Fruit fly (Drosophila melanogaster) whole organism, embryonic: Measurements from ENCODE around the gene Eip93F.
A peak's percentile ranks its signal among the peaks of the same experiment; 100 is the strongest.

Experiments used
- Aef1 ChIP-seq: fragments of 200-800 bp; sonication (Bioruptor generic); IDR thresholded peaks from 3 replicates; pipeline ENCODE4 v1.3.6; 2022; ENCODE audit warnings: missing biosample characterization, missing genetic modification characterization
- Antp ChIP-seq: fragments of 200-800 bp; sonication (Bioruptor generic); optimal IDR thresholded peaks from 3 replicates; lab custom pipeline; 2016; ENCODE audit warnings: missing biosample characterization, missing genetic modification characterization
- Bdp1 ChIP-seq: fragments of 200-800 bp; sonication (Bioruptor generic); optimal IDR thresholded peaks from 3 replicates; lab custom pipeline; 2016; ENCODE audit warnings: missing biosample characterization, missing genetic modification characterization
- Bteb2 ChIP-seq: fragments of 200-800 bp; sonication (Bioruptor generic); optimal IDR thresholded peaks from 2 replicates; lab custom pipeline; 2016; ENCODE audit warnings: missing biosample characterization, missing genetic modification characterization
- CG10209 ChIP-seq: fragments of 200-800 bp; sonication (Bioruptor generic); optimal IDR thresholded peaks from 3 replicates; lab custom pipeline; 2017; ENCODE audit warnings: missing biosample characterization, mild to moderate bottlenecking, missing genetic modification characterization, missing genetic modification reagents
- CG11456 ChIP-seq: fragments of 200-800 bp; sonication (Bioruptor generic); IDR thresholded peaks from 3 replicates; pipeline ENCODE4 v1.3.6; 2022; ENCODE audit warnings: missing biosample characterization, missing genetic modification characterization
- CG11723 ChIP-seq: fragments of 200-800 bp; sonication (Bioruptor generic); optimal IDR thresholded peaks from 2 replicates; lab custom pipeline; 2017; ENCODE audit warnings: missing biosample characterization, mild to moderate bottlenecking, missing genetic modification characterization
- CG14441 ChIP-seq: fragments of 200-800 bp; sonication (Bioruptor generic); IDR thresholded peaks from 2 replicates; pipeline ENCODE4 v1.3.6; 2022; ENCODE audit warnings: missing biosample characterization, missing genetic modification characterization
- CG1529 ChIP-seq: fragments of 200-800 bp; sonication (Bioruptor generic); optimal IDR thresholded peaks from 3 replicates; lab custom pipeline; 2018; ENCODE audit warnings: missing biosample characterization, missing genetic modification characterization
- CG17612 ChIP-seq: fragments of 200-800 bp; sonication (Bioruptor generic); IDR thresholded peaks from 2 replicates; pipeline ENCODE4 v1.3.6; 2022; ENCODE audit warnings: missing biosample characterization, missing genetic modification characterization
- CG18619 ChIP-seq: fragments of 200-800 bp; sonication (Bioruptor generic); optimal IDR thresholded peaks from 3 replicates; lab custom pipeline; 2017; ENCODE audit warnings: missing biosample characterization, mild to moderate bottlenecking, missing genetic modification characterization
- CG2889 ChIP-seq: fragments of 200-800 bp; sonication (Bioruptor generic); IDR thresholded peaks from 3 replicates; pipeline ENCODE4 v1.3.6; 2022; ENCODE audit warnings: missing biosample characterization, missing genetic modification characterization
- CG30020 ChIP-seq: fragments of 200-800 bp; optimal IDR thresholded peaks from 2 replicates; lab custom pipeline; 2019; ENCODE audit warnings: missing biosample characterization, mild to moderate bottlenecking, missing genetic modification characterization, moderate library complexity
- CG30403 ChIP-seq: fragments of 200-800 bp; sonication (Bioruptor generic); optimal IDR thresholded peaks from 3 replicates; lab custom pipeline; 2016; ENCODE audit warnings: missing biosample characterization, missing genetic modification characterization
- CG3407 ChIP-seq: fragments of 200-800 bp; sonication (Bioruptor generic); optimal IDR thresholded peaks from 2 replicates; lab custom pipeline; 2018; ENCODE audit warnings: missing biosample characterization, mild to moderate bottlenecking, missing genetic modification characterization
- CG34422 ChIP-seq: fragments of 200-800 bp; sonication (Bioruptor generic); IDR thresholded peaks from 3 replicates; pipeline ENCODE4 v1.3.6; 2022; ENCODE audit warnings: missing biosample characterization, missing genetic modification characterization
- CG7556 ChIP-seq: fragments of 200-800 bp; sonication (Bioruptor generic); optimal IDR thresholded peaks from 2 replicates; lab custom pipeline; 2017; ENCODE audit warnings: missing biosample characterization, mild to moderate bottlenecking, missing genetic modification characterization
- CG8359 ChIP-seq: fragments of 200-800 bp; sonication (Bioruptor generic); optimal IDR thresholded peaks from 2 replicates; lab custom pipeline; 2017; ENCODE audit warnings: missing biosample characterization, mild to moderate bottlenecking, missing genetic modification characterization, borderline replicate concordance
- D19B ChIP-seq: fragments of 200-800 bp; sonication (Bioruptor generic); optimal IDR thresholded peaks from 2 replicates; lab custom pipeline; 2017; ENCODE audit warnings: missing biosample characterization, mild to moderate bottlenecking, missing genetic modification characterization
- Dad ChIP-seq: fragments of 200-800 bp; sonication (Bioruptor generic); optimal IDR thresholded peaks from 3 replicates; lab custom pipeline; 2016; ENCODE audit warnings: missing biosample characterization, missing genetic modification characterization
- Dek ChIP-seq: fragments of 200-800 bp; sonication (Bioruptor generic); optimal IDR thresholded peaks from 3 replicates; lab custom pipeline; 2019; ENCODE audit warnings: missing biosample characterization, mild to moderate bottlenecking, missing genetic modification characterization, moderate library complexity
- Drgx ChIP-seq: fragments of 200-800 bp; sonication (Bioruptor generic); IDR thresholded peaks from 2 replicates; pipeline ENCODE4 v1.3.6; 2022; ENCODE audit warnings: missing biosample characterization, missing genetic modification characterization
- Ets65A ChIP-seq: fragments of 200-800 bp; sonication (Bioruptor generic); peaks from one replicate; lab custom pipeline; 2016; ENCODE audit warnings: missing biosample characterization, missing genetic modification characterization
- Hsf ChIP-seq: fragments of 200-800 bp; sonication (Bioruptor generic); optimal IDR thresholded peaks from 3 replicates; lab custom pipeline; 2016; ENCODE audit warnings: missing biosample characterization, missing genetic modification characterization
- Max ChIP-seq: fragments of 200-800 bp; sonication (Bioruptor generic); optimal IDR thresholded peaks from 2 replicates; lab custom pipeline; 2016; ENCODE audit warnings: missing biosample characterization, mild to moderate bottlenecking, missing genetic modification characterization
- NK7.1 ChIP-seq: fragments of 200-800 bp; sonication (Bioruptor generic); optimal IDR thresholded peaks from 3 replicates; lab custom pipeline; 2016; ENCODE audit warnings: missing biosample characterization, missing genetic modification characterization
- Six4 ChIP-seq: fragments of 200-800 bp; sonication (Bioruptor generic); optimal IDR thresholded peaks from 2 replicates; lab custom pipeline; 2016; ENCODE audit warnings: missing biosample characterization, missing genetic modification characterization
- Sox100B ChIP-seq: fragments of 200-800 bp; sonication (Bioruptor generic); optimal IDR thresholded peaks from 3 replicates; lab custom pipeline; 2018; ENCODE audit warnings: missing biosample characterization, mild to moderate bottlenecking, missing genetic modification characterization
- Trl ChIP-seq, 3 experiments: fragments of >200 bp in 2 of 3; fragments of 200-800 bp in 1 of 3; sonication (Bioruptor generic) in 1 of 3; optimal IDR thresholded peaks; 2 replicates in 1 of 3; 3 replicates in 2 of 3; lab custom pipeline; 2016 to 2017; ENCODE audit warnings: missing biosample characterization in 1 of 3, missing genetic modification characterization in 1 of 3
- bab2 ChIP-seq: fragments of 200-800 bp; sonication (Bioruptor generic); optimal IDR thresholded peaks from 2 replicates; lab custom pipeline; 2016; ENCODE audit warnings: missing biosample characterization, missing genetic modification characterization
- bsh ChIP-seq, 2 experiments: fragments of 200-800 bp; sonication (Bioruptor generic); optimal IDR thresholded peaks; 2 replicates each; lab custom pipeline; 2017 to 2018; ENCODE audit warnings: mild to moderate bottlenecking in 2 of 2, missing biosample characterization in 2 of 2, missing genetic modification characterization in 2 of 2, moderate library complexity in 1 of 2
- crp ChIP-seq, 2 experiments: fragments of 200-800 bp; sonication (Bioruptor generic); optimal IDR thresholded peaks; 2 replicates in 1 of 2; 3 replicates in 1 of 2; lab custom pipeline; 2017; ENCODE audit warnings: missing biosample characterization in 2 of 2, missing genetic modification characterization in 2 of 2, mild to moderate bottlenecking in 1 of 2, moderate library complexity in 1 of 2
- jing ChIP-seq: fragments of 200-800 bp; sonication (Bioruptor generic); optimal IDR thresholded peaks from 2 replicates; lab custom pipeline; 2018; ENCODE audit warnings: missing biosample characterization, mild to moderate bottlenecking, missing genetic modification characterization
- nom ChIP-seq: fragments of 200-800 bp; sonication (Bioruptor generic); optimal IDR thresholded peaks from 2 replicates; lab custom pipeline; 2017; ENCODE audit warnings: missing biosample characterization, missing genetic modification characterization, mild to moderate bottlenecking, moderate library complexity, missing genetic modification reagents
- pan ChIP-seq, 4 experiments: fragments of >200 bp in 3 of 4; fragments of 200-800 bp in 1 of 4; sonication (Bioruptor generic) in 1 of 4; optimal IDR thresholded peaks in 3 of 4; IDR thresholded peaks in 1 of 4; 2 replicates each; pipeline versions ENCODE4 v1.3.6 to Lab custom; 2017 to 2022; ENCODE audit warnings: missing biosample characterization in 2 of 4, missing genetic modification characterization in 2 of 4, mixed read lengths in 1 of 4
- trh ChIP-seq: fragments of 200-800 bp; sonication (Bioruptor generic); optimal IDR thresholded peaks from 2 replicates; lab custom pipeline; 2016; ENCODE audit warnings: missing biosample characterization, missing genetic modification characterization
- z ChIP-seq: fragments of 200-800 bp; sonication (Bioruptor generic); IDR thresholded peaks from 3 replicates; pipeline ENCODE4 v1.3.6; 2022; ENCODE audit warnings: missing biosample characterization, missing genetic modification characterization

Eip93F gene

DNA sequence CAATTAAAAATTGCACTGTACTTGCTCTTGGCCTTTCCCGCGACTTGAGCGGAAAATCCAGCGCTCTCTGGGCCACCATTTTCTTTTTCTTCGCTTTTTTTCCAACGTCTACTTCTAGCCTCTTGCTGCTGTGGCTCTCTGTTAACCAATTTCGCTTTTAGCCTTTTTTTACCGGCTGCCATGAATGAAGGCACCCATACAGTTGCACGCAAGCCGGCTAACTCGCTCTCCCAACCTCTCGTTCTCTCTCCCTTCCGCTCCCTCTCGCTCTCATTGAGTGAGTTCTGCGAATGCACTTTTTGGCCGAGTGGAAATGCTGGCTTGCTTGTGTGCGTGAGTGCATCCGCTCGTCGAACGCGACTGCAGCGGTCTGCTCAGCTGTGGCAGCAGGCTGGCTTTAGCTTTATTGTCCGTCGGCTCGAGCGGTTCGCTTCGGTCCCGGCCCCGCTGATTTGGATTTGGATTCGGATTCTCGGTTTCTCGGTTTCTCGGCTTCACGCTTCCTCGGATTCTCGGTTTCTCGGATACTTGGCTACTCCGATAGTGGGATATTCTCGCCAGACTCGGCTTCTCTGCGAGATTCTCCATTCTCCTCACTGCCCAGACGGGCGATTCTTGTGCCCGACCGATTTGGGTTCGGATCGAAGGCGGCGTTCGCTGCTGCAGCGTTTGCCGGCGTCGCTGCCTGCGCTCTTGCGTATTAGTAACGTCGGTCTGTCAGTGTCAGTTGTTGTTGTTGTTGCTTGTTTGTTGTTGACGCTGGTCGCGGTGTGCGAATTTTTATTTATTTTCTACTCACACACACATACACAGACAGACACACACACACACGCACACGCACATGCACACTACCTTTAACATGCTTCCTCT lies at the start of gene Eip93F:
TSS of gene Eip93F (plus strand) at position 424 of the 870 bp plus-strand sequence.
- TF ChIP-seq Hsf (GFP tag; lab: Kevin White, UChicago): no peak
- TF ChIP-seq nom: peak; percentile 47
- TF ChIP-seq Bdp1 (GFP tag; lab: Kevin White, UChicago): no peak
- TF ChIP-seq Trl (optimal IDR thresholded peaks at IDR 0.05; lab: Kevin White, UChicago): peak in 1 of 2 experiments; percentile 56
- no peak for TF ChIP-seq Trl (GFP tag; optimal IDR thresholded peaks at IDR 0.05; lab: Kevin White, UChicago)
- no peak for TF ChIP-seq CG3407
- no peak for TF ChIP-seq CG10209 (GFP tag; lab: Kevin White, UChicago)
- no peak for TF ChIP-seq CG14441
- TF ChIP-seq Bteb2 (GFP tag; lab: Kevin White, UChicago): no peak
- no peak for TF ChIP-seq D19B (GFP tag; lab: Kevin White, UChicago)
- peak; percentile 65 for TF ChIP-seq Drgx (GFP tag; lab: Robert Waterston, UW)
- TF ChIP-seq Dad (GFP tag; lab: Kevin White, UChicago): no peak
- no peak for TF ChIP-seq Aef1 (GFP tag; lab: Robert Waterston, UW)
- TF ChIP-seq Dek (tag; lab: Kevin White, UChicago): no peak
- TF ChIP-seq bsh (GFP tag; optimal IDR thresholded peaks at IDR 0.05; lab: Kevin White, UChicago): peak in 1 of 2 experiments; percentile 80
- TF ChIP-seq CG17612 (GFP tag; lab: Robert Waterston, UW): no peak
- TF ChIP-seq z (GFP tag; lab: Robert Waterston, UW): peak; percentile 93
- no peak for TF ChIP-seq crp (GFP tag; optimal IDR thresholded peaks at IDR 0.05; lab: Kevin White, UChicago)
- TF ChIP-seq Antp (GFP tag; lab: Kevin White, UChicago): no peak
- TF ChIP-seq CG34422 (GFP tag; lab: Robert Waterston, UW): 0 out of 3 replicates have a peak, but pooled peaks have one; percentile 25
- TF ChIP-seq CG30403 (GFP tag; lab: Kevin White, UChicago): no peak
- TF ChIP-seq NK7.1: no peak
- TF ChIP-seq bab2 (GFP tag; lab: Kevin White, UChicago): no peak

DNA sequence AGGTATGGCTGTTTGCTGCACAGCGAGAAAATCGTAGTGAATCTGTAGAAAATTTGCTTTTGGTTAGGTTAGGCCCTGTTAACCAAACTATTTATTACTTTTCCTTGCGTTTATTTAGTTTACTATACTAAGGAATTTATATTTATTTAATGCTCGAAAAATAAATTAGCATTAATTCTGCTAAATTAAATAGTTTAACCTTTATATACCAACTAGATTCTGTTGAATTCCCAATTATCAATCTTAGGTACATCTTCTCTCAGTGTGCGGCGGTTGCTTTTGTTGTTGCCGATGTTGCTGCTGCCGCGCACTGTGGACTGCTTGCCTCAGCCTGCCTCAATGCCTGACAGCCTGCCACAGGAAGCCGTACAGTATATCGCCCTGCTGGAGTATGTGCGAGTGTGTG lies 49.7 kb upstream of the Eip93F start:
- TF ChIP-seq bsh (GFP tag; optimal IDR thresholded peaks at IDR 0.05; lab: Kevin White, UChicago) (peak in 1 of 2 experiments; percentile 31), Drgx (GFP tag; lab: Robert Waterston, UW) (peak; percentile 63; the same call in 1 of the 2 replicates), CG11456 (GFP tag; lab: Robert Waterston, UW) (0 out of 3 replicates have a peak, but pooled peaks have one; percentile 15), jing (GFP tag; lab: Kevin White, UChicago) (no peak), nom (peak; percentile 47), Sox100B (GFP tag; lab: Kevin White, UChicago) (no peak)

DNA sequence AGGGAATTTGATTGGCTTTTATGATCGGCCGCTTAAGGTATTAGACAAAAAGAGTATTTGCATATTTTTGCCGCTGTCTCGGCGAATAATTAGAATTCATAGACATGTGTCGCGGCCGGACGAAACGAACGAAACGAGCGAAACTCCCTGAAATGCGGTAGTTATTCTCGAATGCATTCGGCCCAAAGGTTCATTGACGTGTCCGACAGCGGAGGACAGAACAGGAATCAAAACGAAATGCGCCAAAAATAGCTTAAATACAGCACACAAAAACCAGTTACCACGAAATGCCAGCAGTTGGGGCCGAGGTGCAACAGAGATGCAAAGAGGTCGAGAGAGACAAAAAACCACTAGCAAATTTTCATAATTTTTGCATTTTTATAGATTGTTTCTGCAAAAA lies 44.6 kb upstream of the Eip93F start:
- TF ChIP-seq trh (GFP tag; lab: Kevin White, UChicago) (no peak), CG8359 (GFP tag; lab: Kevin White, UChicago) (no peak), Max (no peak), CG11723 (GFP tag; lab: Kevin White, UChicago) (no peak), Ets65A (GFP tag; lab: Kevin White, UChicago) (no peak), CG18619 (GFP tag; lab: Kevin White, UChicago) (no peak), CG1529 (GFP tag; lab: Kevin White, UChicago) (no peak), pan (optimal IDR thresholded peaks at IDR 0.05; lab: Kevin White, UChicago) (no peak), pan (GFP tag; optimal IDR thresholded peaks at IDR 0.05 in 1 of 2, IDR thresholded peaks at IDR 0.05 in 1 of 2) (no peak), CG30020 (no peak), CG2889 (no peak), nom (no peak), CG7556 (GFP tag; lab: Kevin White, UChicago) (no peak), Six4 (GFP tag; lab: Kevin White, UChicago) (no peak)
- TF ChIP-seq, all 482 proteins: peak for 0
